Fruit fly (Drosophila melanogaster): Measurements from ENCODE around the gene Cad86C.

DNA sequence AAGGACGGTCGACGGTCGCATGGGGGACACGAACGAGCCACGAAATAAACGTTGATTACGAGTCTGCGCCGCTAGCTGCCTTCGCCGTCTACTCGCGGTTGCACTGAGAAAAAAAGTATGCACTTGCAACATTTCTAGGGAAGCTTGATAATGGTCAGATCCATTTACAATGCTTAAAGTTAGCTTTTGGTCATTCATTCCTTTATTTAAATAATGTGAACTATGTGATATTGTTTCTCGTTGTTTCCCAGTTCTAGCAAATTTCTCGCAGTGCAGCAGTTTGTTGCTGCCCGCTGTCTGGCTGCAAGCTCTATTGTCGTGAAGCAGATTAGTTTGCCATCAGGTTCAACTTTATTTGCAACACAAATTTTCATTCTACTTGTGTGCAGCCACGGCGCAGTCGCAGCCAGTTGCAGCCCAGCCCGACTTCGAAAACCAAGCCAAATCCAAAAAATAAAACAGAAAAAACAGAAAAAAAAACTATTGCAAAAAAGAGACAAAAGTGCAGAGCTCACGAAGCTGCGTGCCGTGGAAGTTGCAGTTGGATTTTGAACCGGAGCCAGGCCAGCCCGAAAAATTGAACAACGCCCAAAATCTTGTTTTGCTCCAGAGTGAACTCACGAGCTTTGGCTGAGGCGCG, 5.8 kb downstream of the Cad86C start:
- TF ChIP-seq CG11723 (GFP tag; optimal IDR thresholded peaks at IDR 0.05): no peak
- no peak for TF ChIP-seq E2f1 (GFP tag; IDR thresholded peaks at IDR 0.05)
- no peak for TF ChIP-seq B-H2 (GFP tag; optimal IDR thresholded peaks at IDR 0.05)
